Fruit fly (Drosophila melanogaster) Kc167 (cell line): ENCODE measurements around the gene pasha.

Experiments
- Myc ChIP-seq: fragments of >200 bp; optimal IDR thresholded peaks from 2 replicates; lab custom pipeline; 2017; ENCODE audit warnings: missing external identifiers
- Sin3A ChIP-seq: fragments of >200 bp; optimal IDR thresholded peaks from 2 replicates; lab custom pipeline; 2018; ENCODE audit warnings: missing external identifiers
- h ChIP-seq: fragments of >200 bp; optimal IDR thresholded peaks from 3 replicates; lab custom pipeline; 2018; ENCODE audit warnings: missing external identifiers
- insv ChIP-seq: fragments of >200 bp; optimal IDR thresholded peaks from 3 replicates; lab custom pipeline; 2018; ENCODE audit warnings: missing external identifiers

- TF ChIP-seq Sin3A (lab: Kevin White, UChicago): no peak
- no peak for TF ChIP-seq insv (lab: Kevin White, UChicago)
- no peak for TF ChIP-seq h
- no peak for TF ChIP-seq Myc
These were observed 40.4 kb upstream of the pasha start for dm6 chr3R:31577351-31577750.
